Fruit fly (Drosophila melanogaster): ENCODE results near the gene CIAPIN1.

dm6 chr2L:15066141-15066540, 27.5 kb upstream of the CIAPIN1 start:
- no peak for TF ChIP-seq Mnt (GFP tag; optimal IDR thresholded peaks at IDR 0.05)
- no peak for TF ChIP-seq CG7045 (GFP tag; optimal IDR thresholded peaks at IDR 0.05)
- TF ChIP-seq ovo (GFP tag; optimal IDR thresholded peaks at IDR 0.05) = no peak
- TF ChIP-seq kay (GFP tag; ENCODE audit: borderline replicate concordance) = no peak
- TF ChIP-seq CG7101 (tag; optimal IDR thresholded peaks at IDR 0.05) = no peak
- TF ChIP-seq CG5204 (GFP tag; optimal IDR thresholded peaks at IDR 0.05) = no peak
- TF ChIP-seq Crg-1 (GFP tag; optimal IDR thresholded peaks at IDR 0.05) = no peak
- TF ChIP-seq pad (GFP tag; optimal IDR thresholded peaks at IDR 0.05) = no peak
- no peak for TF ChIP-seq CG33017 (tag; optimal IDR thresholded peaks at IDR 0.05)
